Fruit fly (Drosophila melanogaster) whole organism, embryonic: ENCODE data around the gene Acat1.
A peak's percentile ranks its signal among the peaks of the same experiment; 100 is the strongest.

Source experiments
- Abd-B ChIP-seq: fragments of 200-800 bp; sonication (Bioruptor generic); optimal IDR thresholded peaks from 2 replicates; lab custom pipeline; 2018; ENCODE audit warnings: missing biosample characterization, mild to moderate bottlenecking, missing genetic modification characterization, moderate library complexity
- CG10209 ChIP-seq: fragments of 200-800 bp; sonication (Bioruptor generic); optimal IDR thresholded peaks from 3 replicates; lab custom pipeline; 2017; ENCODE audit warnings: missing biosample characterization, mild to moderate bottlenecking, missing genetic modification characterization, missing genetic modification reagents
- CG10462 ChIP-seq: fragments of 200-800 bp; sonication (Bioruptor generic); optimal IDR thresholded peaks from 2 replicates; lab custom pipeline; 2016; ENCODE audit warnings: missing biosample characterization, missing genetic modification characterization
- CG11398 ChIP-seq: fragments of 200-800 bp; sonication (Bioruptor generic); optimal IDR thresholded peaks from 2 replicates; lab custom pipeline; 2016; ENCODE audit warnings: missing biosample characterization, missing genetic modification characterization
- CG11504 ChIP-seq: fragments of 200-800 bp; sonication (Bioruptor generic); optimal IDR thresholded peaks from 3 replicates; lab custom pipeline; 2019; ENCODE audit warnings: missing biosample characterization, mild to moderate bottlenecking, missing genetic modification characterization, moderate library complexity
- CG11695 ChIP-seq: fragments of 200-800 bp; sonication (Bioruptor generic); IDR thresholded peaks from 3 replicates; pipeline ENCODE4 v1.3.6; 2022; ENCODE audit warnings: missing biosample characterization, missing genetic modification characterization
- CG12659 ChIP-seq: fragments of 200-800 bp; sonication (Bioruptor generic); optimal IDR thresholded peaks from 3 replicates; lab custom pipeline; 2017; ENCODE audit warnings: mild to moderate bottlenecking, missing biosample characterization, missing genetic modification reagents, missing genetic modification characterization
- CG14441 ChIP-seq: fragments of 200-800 bp; sonication (Bioruptor generic); IDR thresholded peaks from 2 replicates; pipeline ENCODE4 v1.3.6; 2022; ENCODE audit warnings: missing biosample characterization, missing genetic modification characterization
- CG1602 ChIP-seq: fragments of 200-800 bp; sonication (Bioruptor generic); optimal IDR thresholded peaks from 3 replicates; lab custom pipeline; 2016; ENCODE audit warnings: missing biosample characterization, missing genetic modification characterization
- CG17186 ChIP-seq: fragments of 200-800 bp; sonication (Bioruptor generic); optimal IDR thresholded peaks from 3 replicates; lab custom pipeline; 2017; ENCODE audit warnings: missing biosample characterization, missing genetic modification reagents, missing genetic modification characterization
- CG17328 ChIP-seq: fragments of 200-800 bp; sonication (Bioruptor generic); IDR thresholded peaks from 2 replicates; pipeline ENCODE4 v1.3.6; 2022; ENCODE audit warnings: missing biosample characterization, missing genetic modification characterization
- CG30403 ChIP-seq: fragments of 200-800 bp; sonication (Bioruptor generic); optimal IDR thresholded peaks from 3 replicates; lab custom pipeline; 2016; ENCODE audit warnings: missing biosample characterization, missing genetic modification characterization
- CG31365 ChIP-seq: fragments of 200-800 bp; sonication (Bioruptor generic); optimal IDR thresholded peaks from 2 replicates; lab custom pipeline; 2018; ENCODE audit warnings: missing biosample characterization, mild to moderate bottlenecking, missing genetic modification characterization
- CG34422 ChIP-seq: fragments of 200-800 bp; sonication (Bioruptor generic); IDR thresholded peaks from 3 replicates; pipeline ENCODE4 v1.3.6; 2022; ENCODE audit warnings: missing biosample characterization, missing genetic modification characterization
- CG4404 ChIP-seq: fragments of 200-800 bp; sonication (Bioruptor generic); IDR thresholded peaks from 2 replicates; pipeline ENCODE4 v1.3.6; 2022; ENCODE audit warnings: missing biosample characterization, missing genetic modification characterization
- CG4617 ChIP-seq: fragments of 200-800 bp; sonication (Bioruptor generic); optimal IDR thresholded peaks from 3 replicates; lab custom pipeline; 2016; ENCODE audit warnings: missing biosample characterization, missing genetic modification characterization, borderline replicate concordance
- CG4707 ChIP-seq: fragments of 200-800 bp; sonication (Bioruptor generic); optimal IDR thresholded peaks from 2 replicates; lab custom pipeline; 2018; ENCODE audit warnings: missing biosample characterization, mild to moderate bottlenecking, missing genetic modification characterization, moderate library complexity
- CG4730 ChIP-seq: fragments of 200-800 bp; sonication (Bioruptor generic); IDR thresholded peaks from 2 replicates; pipeline ENCODE4 v1.3.6; 2022; ENCODE audit warnings: missing biosample characterization, missing genetic modification characterization
- CG7786 ChIP-seq: fragments of 200-800 bp; sonication (Bioruptor generic); optimal IDR thresholded peaks from 2 replicates; lab custom pipeline; 2016; ENCODE audit warnings: missing biosample characterization, missing genetic modification characterization
- CG8089 ChIP-seq: fragments of 200-800 bp; sonication (Bioruptor generic); optimal IDR thresholded peaks from 3 replicates; lab custom pipeline; 2016; ENCODE audit warnings: missing biosample characterization, missing genetic modification characterization
- Camta ChIP-seq: fragments of 200-800 bp; sonication (Bioruptor generic); optimal IDR thresholded peaks from 2 replicates; lab custom pipeline; 2016; ENCODE audit warnings: missing biosample characterization, missing genetic modification characterization
- E2f2 ChIP-seq: fragments of 200-800 bp; sonication (Bioruptor generic); IDR thresholded peaks from 2 replicates; pipeline ENCODE4 v1.3.6; 2022; ENCODE audit warnings: missing biosample characterization, missing genetic modification characterization
- ERR ChIP-seq: fragments of 200-800 bp; sonication (Bioruptor generic); optimal IDR thresholded peaks from 2 replicates; lab custom pipeline; 2016; ENCODE audit warnings: missing biosample characterization, missing genetic modification characterization
- H15 ChIP-seq: fragments of 200-800 bp; sonication (Bioruptor generic); IDR thresholded peaks from 3 replicates; pipeline ENCODE4 v1.3.6; 2022; ENCODE audit warnings: missing biosample characterization, missing genetic modification characterization
- HLH54F ChIP-seq: fragments of 200-800 bp; sonication (Bioruptor generic); optimal IDR thresholded peaks from 3 replicates; lab custom pipeline; 2016; ENCODE audit warnings: missing biosample characterization, missing genetic modification characterization
- Hmx ChIP-seq: fragments of 200-800 bp; sonication (Bioruptor generic); optimal IDR thresholded peaks from 2 replicates; lab custom pipeline; 2016; ENCODE audit warnings: missing biosample characterization, missing genetic modification characterization
- Max ChIP-seq: fragments of 200-800 bp; sonication (Bioruptor generic); optimal IDR thresholded peaks from 2 replicates; lab custom pipeline; 2016; ENCODE audit warnings: missing biosample characterization, mild to moderate bottlenecking, missing genetic modification characterization
- Neu2 ChIP-seq: fragments of 200-800 bp; sonication (Bioruptor generic); optimal IDR thresholded peaks from 3 replicates; lab custom pipeline; 2016; ENCODE audit warnings: missing biosample characterization, missing genetic modification characterization, borderline replicate concordance
- Nf-YB ChIP-seq: fragments of 200-800 bp; sonication (Bioruptor generic); optimal IDR thresholded peaks from 3 replicates; lab custom pipeline; 2019; ENCODE audit warnings: missing biosample characterization, mild to moderate bottlenecking, missing genetic modification characterization, moderate library complexity
- Optix ChIP-seq: fragments of 200-800 bp; sonication (Bioruptor generic); IDR thresholded peaks from 3 replicates; pipeline ENCODE4 v1.3.6; 2022; ENCODE audit warnings: missing biosample characterization, missing genetic modification characterization
- TFAM ChIP-seq: fragments of 200-800 bp; sonication (Bioruptor generic); optimal IDR thresholded peaks from 2 replicates; lab custom pipeline; 2017; ENCODE audit warnings: missing biosample characterization, missing genetic modification characterization, inconsistent platforms
- Usf ChIP-seq: fragments of 200-800 bp; sonication (Bioruptor generic); optimal IDR thresholded peaks from 2 replicates; lab custom pipeline; 2017; ENCODE audit warnings: missing genotype, missing biosample characterization, missing genetic modification characterization
- YL-1 ChIP-seq: fragments of 200-800 bp; sonication (Bioruptor generic); optimal IDR thresholded peaks from 3 replicates; lab custom pipeline; 2017; ENCODE audit warnings: missing biosample characterization, mild to moderate bottlenecking, missing genetic modification characterization
- ci ChIP-seq: fragments of 200-800 bp; sonication (Bioruptor generic); IDR thresholded peaks from 3 replicates; pipeline ENCODE4 v1.3.6; 2022; ENCODE audit warnings: missing biosample characterization, missing genetic modification characterization
- corto ChIP-seq: fragments of 200-800 bp; sonication (Bioruptor generic); optimal IDR thresholded peaks from 2 replicates; lab custom pipeline; 2016; ENCODE audit warnings: missing biosample characterization, mild to moderate bottlenecking, missing genetic modification characterization, moderate library complexity
- crc ChIP-seq: fragments of 200-800 bp; sonication (Bioruptor generic); optimal IDR thresholded peaks from 2 replicates; lab custom pipeline; 2016; ENCODE audit warnings: missing biosample characterization, missing genetic modification characterization
- emc ChIP-seq: fragments of 200-800 bp; sonication (Bioruptor generic); optimal IDR thresholded peaks from 2 replicates; lab custom pipeline; 2016; ENCODE audit warnings: missing biosample characterization, missing genetic modification characterization
- esg ChIP-seq: fragments of 200-800 bp; sonication (Bioruptor generic); conservative IDR thresholded peaks from 2 replicates; pipeline ENCODE4 v1.3.6; 2022; ENCODE audit warnings: missing biosample characterization, missing genetic modification characterization
- fd96Cb ChIP-seq: fragments of 200-800 bp; sonication (Bioruptor generic); optimal IDR thresholded peaks from 2 replicates; lab custom pipeline; 2018; ENCODE audit warnings: missing biosample characterization, mild to moderate bottlenecking, missing genetic modification characterization, moderate library complexity
- gsb-n ChIP-seq: fragments of 200-800 bp; sonication (Bioruptor generic); optimal IDR thresholded peaks from 3 replicates; lab custom pipeline; 2018; ENCODE audit warnings: missing biosample characterization, mild to moderate bottlenecking, missing genetic modification characterization
- her ChIP-seq: fragments of 200-800 bp; sonication (Bioruptor generic); optimal IDR thresholded peaks from 2 replicates; lab custom pipeline; 2016; ENCODE audit warnings: missing biosample characterization, missing genetic modification characterization
- lov ChIP-seq, 2 experiments: fragments of 200-800 bp in 1 of 2; fragments of >200 bp in 1 of 2; sonication (Bioruptor generic) in 1 of 2; IDR thresholded peaks in 1 of 2; optimal IDR thresholded peaks in 1 of 2; 2 replicates in 1 of 2; 3 replicates in 1 of 2; pipeline versions ENCODE4 v1.3.6 to Lab custom; 2017 to 2022; ENCODE audit warnings: missing biosample characterization in 1 of 2, missing genetic modification characterization in 1 of 2
- nerfin-1 ChIP-seq: fragments of 200-800 bp; sonication (Bioruptor generic); optimal IDR thresholded peaks from 3 replicates; lab custom pipeline; 2019; ENCODE audit warnings: missing biosample characterization, mild to moderate bottlenecking, missing genetic modification characterization, moderate library complexity
- otp ChIP-seq: fragments of 200-800 bp; sonication (Bioruptor generic); IDR thresholded peaks from 3 replicates; pipeline ENCODE4, ENCODE4 v1.3.6; 2022; ENCODE audit warnings: missing biosample characterization, missing genetic modification characterization
- ranshi ChIP-seq: fragments of 200-800 bp; sonication (Bioruptor generic); IDR thresholded peaks from 2 replicates; pipeline ENCODE4 v1.3.6; 2022; ENCODE audit warnings: missing biosample characterization, missing genetic modification characterization
- rib ChIP-seq: fragments of 200-800 bp; sonication (Bioruptor generic); IDR thresholded peaks from 2 replicates; pipeline ENCODE4 v1.3.6; 2022; ENCODE audit warnings: missing biosample characterization, missing genetic modification characterization
- salm ChIP-seq: fragments of 200-800 bp; sonication (Bioruptor generic); optimal IDR thresholded peaks from 2 replicates; lab custom pipeline; 2018; ENCODE audit warnings: missing biosample characterization, mild to moderate bottlenecking, missing genetic modification characterization
- slbo ChIP-seq: fragments of 200-800 bp; sonication (Bioruptor generic); IDR thresholded peaks from 2 replicates; pipeline ENCODE4 v1.3.6; 2022; ENCODE audit warnings: missing biosample characterization, missing genetic modification characterization
- toy ChIP-seq: fragments of 200-800 bp; sonication (Bioruptor generic); IDR thresholded peaks from 2 replicates; pipeline ENCODE4 v1.3.6; 2022; ENCODE audit warnings: missing biosample characterization, missing genetic modification characterization
- wor ChIP-seq: fragments of 200-800 bp; sonication (Bioruptor generic); IDR thresholded peaks from 2 replicates; pipeline ENCODE4 v1.3.6; 2022; ENCODE audit warnings: missing biosample characterization, missing genetic modification characterization

The Acat1 gene

dm6 chrX:7888386-7889024, at the start of gene Acat1:
Gene Acat1, minus strand, starts transcription at chrX:7888785.
- TF ChIP-seq her (peak; percentile 14), H15 (GFP tag; lab: Robert Waterston, UW) (no peak), lov (optimal IDR thresholded peaks at IDR 0.05; lab: Kevin White, UChicago) (no peak), lov (GFP tag; IDR thresholded peaks at IDR 0.05; lab: Robert Waterston, UW) (no peak), CG30403 (GFP tag; lab: Kevin White, UChicago) (peak; percentile 71), CG4707 (GFP tag; lab: Kevin White, UChicago) (no peak), TFAM (GFP tag; lab: Kevin White, UChicago) (no peak), gsb-n (tag; lab: Kevin White, UChicago) (peak; percentile 44), esg (GFP tag; lab: Robert Waterston, UW) (peak; percentile 28; the same call in 1 of the 2 replicates), CG14441 (GFP tag; lab: Robert Waterston, UW) (peak; percentile 58), CG11398 (no peak), rib (no peak), CG4404 (GFP tag; lab: Robert Waterston, UW) (no peak), ERR (GFP tag; lab: Kevin White, UChicago) (no peak), ranshi (GFP tag; lab: Robert Waterston, UW) (0 out of 2 replicates have a peak, but pooled peaks have one; percentile 42), salm (tag; lab: Kevin White, UChicago) (no peak), ci (GFP tag; lab: Robert Waterston, UW) (peak; percentile 76), CG11504 (tag; lab: Kevin White, UChicago) (no peak), wor (no peak), crc (GFP tag; lab: Kevin White, UChicago) (peak; percentile 1), YL-1 (GFP tag; lab: Kevin White, UChicago) (peak; percentile 65), HLH54F (peak; percentile 48), nerfin-1 (tag; lab: Kevin White, UChicago) (no peak), Neu2 (GFP tag; lab: Kevin White, UChicago) (no peak), CG8089 (GFP tag; lab: Kevin White, UChicago) (no peak), E2f2 (GFP tag; lab: Robert Waterston, UW) (peak; percentile 49; the same call in 1 of the 2 replicates), CG12659 (GFP tag; lab: Kevin White, UChicago) (peak; percentile 52), Camta (GFP tag; lab: Kevin White, UChicago) (peak; percentile 25), fd96Cb (peak; percentile 35), toy (GFP tag; lab: Robert Waterston, UW) (no peak), CG17186 (GFP tag; lab: Kevin White, UChicago) (peak; percentile 22), Optix (no peak), CG4730 (GFP tag; lab: Robert Waterston, UW) (peak; percentile 36; the same call in 1 of the 2 replicates), CG10209 (GFP tag; lab: Kevin White, UChicago) (peak; percentile 44), Usf (GFP tag; lab: Kevin White, UChicago) (no peak), emc (GFP tag; lab: Kevin White, UChicago) (no peak), CG10462 (peak; percentile 23), slbo (peak; percentile 65), Max (GFP tag; lab: Kevin White, UChicago) (peak; percentile 54), Hmx (GFP tag; lab: Kevin White, UChicago) (peak; percentile 46), CG34422 (GFP tag; lab: Robert Waterston, UW) (peak; percentile 58), Nf-YB (GFP tag; lab: Kevin White, UChicago) (peak; percentile 39), CG17328 (peak; percentile 62), otp (GFP tag; lab: Robert Waterston, UW) (peak; percentile 50; the same call in 1 of the 3 replicates), CG11695 (GFP tag; lab: Robert Waterston, UW) (peak; percentile 47; the same call in 1 of the 3 replicates), CG31365 (tag; lab: Kevin White, UChicago) (no peak), corto (GFP tag; lab: Kevin White, UChicago) (peak; percentile 49), CG7786 (peak; percentile 40), CG1602 (GFP tag; lab: Kevin White, UChicago) (peak; percentile 44), Abd-B (GFP tag; lab: Kevin White, UChicago) (peak; percentile 12), CG4617 (GFP tag; lab: Kevin White, UChicago) (no peak)
